Fruit fly (Drosophila melanogaster) S2 (cell line): ENCODE data around the gene mRpL19.

Source experiments
- CG8478 ChIP-seq: fragments of >200 bp; optimal IDR thresholded peaks from 2 replicates; lab custom pipeline; 2018
- CTCF ChIP-seq, 2 experiments: fragments of >200 bp; optimal IDR thresholded peaks; 2 replicates each; lab custom pipeline; 2018

DNA sequence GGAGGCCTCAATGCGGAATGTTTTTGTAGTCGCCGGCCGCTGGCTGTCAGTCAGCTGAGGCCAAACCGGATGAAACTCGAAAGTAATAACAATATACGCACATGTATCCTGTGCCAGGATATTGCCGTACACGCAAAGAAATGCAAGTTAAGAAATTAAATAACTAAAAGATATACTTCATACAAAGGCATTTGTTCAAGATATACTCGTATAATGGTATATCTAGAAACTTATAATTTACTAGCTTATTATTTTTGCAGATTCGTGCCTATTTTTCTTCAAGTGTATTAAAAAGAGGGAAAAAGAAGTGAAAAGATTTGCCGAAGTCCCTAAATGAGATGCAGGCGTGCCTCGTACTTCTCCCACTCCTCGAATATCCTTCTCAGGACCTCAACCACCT, 9.4 kb downstream of the mRpL19 start:
- TF ChIP-seq CTCF (optimal IDR thresholded peaks at IDR 0.05; lab: Kevin White, UChicago) (no peak), CG8478 (lab: Kevin White, UChicago) (no peak)
